Worm (Caenorhabditis elegans): ENCODE measurements around the gene glb-4.

The glb-4 gene

DNA sequence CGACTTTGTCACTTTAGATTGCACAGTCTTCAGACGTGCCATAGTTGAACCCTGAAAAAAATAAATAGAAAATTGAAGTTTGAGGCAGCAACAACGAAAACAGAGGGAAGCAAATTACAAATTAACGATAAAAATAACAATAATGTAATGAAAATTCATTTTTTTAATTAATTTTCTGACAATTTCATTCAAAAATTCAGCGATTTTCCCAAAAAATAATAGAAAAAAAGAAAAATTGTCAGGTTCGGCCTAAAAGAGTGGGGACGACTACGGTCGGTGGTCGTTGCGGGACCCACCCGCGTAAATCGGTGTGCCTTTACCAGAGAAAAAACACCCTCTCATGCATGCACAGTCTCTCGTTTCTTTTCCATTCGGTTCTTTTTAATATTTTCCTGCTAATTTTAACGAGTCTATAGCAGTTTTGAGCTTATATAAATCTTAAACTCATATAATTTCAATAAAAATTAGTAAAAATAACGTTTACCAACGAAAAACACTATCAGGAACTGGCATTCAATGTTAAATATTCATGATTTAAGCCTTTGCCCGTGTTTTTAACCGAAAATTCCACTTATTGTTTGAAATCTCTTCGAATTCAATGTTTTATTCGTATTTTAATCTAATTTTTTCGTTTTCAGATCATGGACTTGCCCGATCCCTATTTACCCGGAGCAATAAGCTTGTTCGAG, 15.4 kb upstream of the glb-4 start, which contains the start of the genes rps-9 and lsm-1 (continued):
- TF ChIP-seq mes-2 (tag; optimal IDR thresholded peaks at IDR 0.05; ENCODE audit: poor library complexity, severe bottlenecking) (peak; percentile 84), mxl-3 (GFP tag; optimal IDR thresholded peaks at IDR 0.05) (no peak), ceh-44 (GFP tag; IDR thresholded peaks at IDR 0.05) (no peak), nhr-11 (tag; optimal IDR thresholded peaks at IDR 0.05) (peak; percentile 45), dve-1 (tag; optimal IDR thresholded peaks at IDR 0.05; ENCODE audit: insufficient read depth) (peak; percentile 49), pha-4 (GFP tag; IDR thresholded peaks at IDR 0.05) (no peak), pha-4 (tag; optimal IDR thresholded peaks at IDR 0.05) (no peak), mep-1 (tag; optimal IDR thresholded peaks at IDR 0.05) (peak; percentile 71), lin-13 (GFP tag; optimal IDR thresholded peaks at IDR 0.05) (peak; percentile 60), rbr-2 (tag; optimal IDR thresholded peaks at IDR 0.05) (peak; percentile 43), unc-130 (GFP tag; optimal IDR thresholded peaks at IDR 0.05) (peak; percentile 45), hlh-11 (tag; optimal IDR thresholded peaks at IDR 0.05) (peak; percentile 57), nhr-28 (tag; optimal IDR thresholded peaks at IDR 0.05) (peak; percentile 5), lin-15B (tag; optimal IDR thresholded peaks at IDR 0.05) (no peak), Y5F2A.4 (GFP tag; optimal IDR thresholded peaks at IDR 0.05) (no peak), ceh-20 (GFP tag; IDR thresholded peaks at IDR 0.05) (no peak), daf-8 (GFP tag; IDR thresholded peaks at IDR 0.05) (no peak), fkh-10 (GFP tag; optimal IDR thresholded peaks at IDR 0.05) (peak; percentile 40), lir-3 (tag; optimal IDR thresholded peaks at IDR 0.05) (no peak), hlh-30 (tag; optimal IDR thresholded peaks at IDR 0.05; ENCODE audit: insufficient read depth) (peak; percentile 58), pqm-1 (tag; optimal IDR thresholded peaks at IDR 0.05) (no peak), dpl-1 (GFP tag; optimal IDR thresholded peaks at IDR 0.05) (peak; percentile 63), fos-1 (tag; optimal IDR thresholded peaks at IDR 0.05) (no peak), ceh-82 (tag; optimal IDR thresholded peaks at IDR 0.05) (no peak), ceh-62 (tag; optimal IDR thresholded peaks at IDR 0.05) (no peak), arid-1 (GFP tag; conservative IDR thresholded peaks at IDR 0.05) (0 out of 2 replicates have a peak, but pooled peaks have one; percentile 38)

DNA sequence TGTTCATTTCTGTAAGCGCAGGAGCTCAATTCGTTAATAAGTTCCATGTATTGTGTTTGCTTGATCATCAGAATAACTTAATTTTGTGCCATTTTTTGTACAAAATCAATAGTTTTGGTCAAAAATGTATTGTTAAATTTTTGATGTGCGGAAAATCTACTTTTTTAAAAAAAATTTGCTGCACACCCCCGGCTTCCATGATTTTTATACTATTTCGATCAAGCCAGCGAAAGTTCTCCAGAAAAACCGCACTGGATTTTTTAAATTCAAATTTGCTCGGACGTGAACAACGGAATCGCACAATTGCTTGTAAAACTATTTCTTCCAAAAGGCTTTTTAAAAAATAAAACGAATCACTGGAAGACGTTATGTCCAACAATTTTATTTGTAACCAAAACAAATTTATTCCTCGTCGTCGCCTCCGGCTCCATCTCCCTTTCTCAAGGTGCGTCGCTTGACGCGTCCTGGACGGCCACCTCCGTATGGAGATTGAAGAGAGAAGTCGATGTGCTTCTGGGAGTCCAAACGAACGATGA, 14.1 kb upstream of the glb-4 start:
- TF ChIP-seq aly-2 (tag; optimal IDR thresholded peaks at IDR 0.05) (peak; percentile 45), aha-1 (tag) (peak; percentile 13), zip-11 (GFP tag; IDR thresholded peaks at IDR 0.05) (no peak), Y105C5A.15 (GFP tag; IDR thresholded peaks at IDR 0.05) (no peak), mxl-3 (GFP tag; optimal IDR thresholded peaks at IDR 0.05) (no peak), lim-7 (GFP tag; IDR thresholded peaks at IDR 0.05) (0 out of 2 replicates have a peak, but pooled peaks have one; percentile 27), lin-1 (GFP tag; IDR thresholded peaks at IDR 0.05) (peak; percentile 9; the same call in 1 of the 2 replicates), ZK337.2 (GFP tag; IDR thresholded peaks at IDR 0.05) (no peak), pha-4 (GFP tag; IDR thresholded peaks at IDR 0.05) (0 out of 2 replicates have a peak, but pooled peaks have one; percentile 20), pha-4 (tag; optimal IDR thresholded peaks at IDR 0.05) (no peak), vab-7 (GFP tag; IDR thresholded peaks at IDR 0.05) (0 out of 2 replicates have a peak, but pooled peaks have one; percentile 30), Y48G9A.11 (GFP tag; IDR thresholded peaks at IDR 0.05) (0 out of 2 replicates have a peak, but pooled peaks have one; percentile 34), snpc-1.2 (GFP tag; IDR thresholded peaks at IDR 0.05) (peak; percentile 39; the same call in 1 of the 2 replicates), F49E8.2 (tag; optimal IDR thresholded peaks at IDR 0.05; ENCODE audit: borderline replicate concordance) (peak; percentile 62), arid-1 (GFP tag; conservative IDR thresholded peaks at IDR 0.05) (peak; percentile 17; the same call in 1 of the 2 replicates), lin-38 (GFP tag; IDR thresholded peaks at IDR 0.05) (peak; percentile 59; the same call in 1 of the 2 replicates), zip-2 (tag; optimal IDR thresholded peaks at IDR 0.05) (no peak)
